Fruit fly (Drosophila melanogaster): ENCODE results near the gene CG5282.

CG5282 gene

dm6 chr3L:20387038-20387842, 38.6 kb downstream of the CG5282 start (continued):
- TF ChIP-seq hb (GFP tag; IDR thresholded peaks at IDR 0.05; ENCODE audit: partially characterized antibody) (no peak), Dip2 (GFP tag; IDR thresholded peaks at IDR 0.05) (no peak), Camta (GFP tag; optimal IDR thresholded peaks at IDR 0.05) (no peak), sd (tag; optimal IDR thresholded peaks at IDR 0.05) (peak; percentile 60), CG12769 (tag; optimal IDR thresholded peaks at IDR 0.05) (peak; percentile 3), tna (GFP tag; IDR thresholded peaks at IDR 0.05; ENCODE audit: partially characterized antibody) (no peak), exex (tag; optimal IDR thresholded peaks at IDR 0.05) (peak; percentile 77), Awh (GFP tag; IDR thresholded peaks at IDR 0.05) (no peak), CG10543 (GFP tag; optimal IDR thresholded peaks at IDR 0.05) (peak; percentile 80), Optix (GFP tag; IDR thresholded peaks at IDR 0.05) (no peak), E2f2 (GFP tag; IDR thresholded peaks at IDR 0.05) (0 out of 2 replicates have a peak, but pooled peaks have one; percentile 11), CG2875 (GFP tag; optimal IDR thresholded peaks at IDR 0.05) (no peak), NK7.1 (GFP tag; optimal IDR thresholded peaks at IDR 0.05) (no peak), Ada2b (GFP tag; IDR thresholded peaks at IDR 0.05) (no peak), otp (GFP tag; IDR thresholded peaks at IDR 0.05) (no peak), CG11398 (GFP tag; optimal IDR thresholded peaks at IDR 0.05) (no peak), CG32532 (GFP tag; IDR thresholded peaks at IDR 0.05) (no peak), CG16815 (GFP tag; optimal IDR thresholded peaks at IDR 0.05) (no peak), jumu (GFP tag; optimal IDR thresholded peaks at IDR 0.05) (no peak), sug (tag; optimal IDR thresholded peaks at IDR 0.05) (peak; percentile 95)

dm6 chr3L:20385969-20386370, 39.9 kb downstream of the CG5282 start:
- TF ChIP-seq chinmo (GFP tag; IDR thresholded peaks at IDR 0.05; ENCODE audit: partially characterized antibody) (peak; percentile 55; the same call in 1 of the 4 replicates), Bdp1 (GFP tag; optimal IDR thresholded peaks at IDR 0.05) (no peak), lab (GFP tag; optimal IDR thresholded peaks at IDR 0.05) (peak; percentile 38), unc-4 (GFP tag; IDR thresholded peaks at IDR 0.05; ENCODE audit: partially characterized antibody) (0 out of 2 replicates have a peak, but pooled peaks have one; percentile 19), Hmr (GFP tag; optimal IDR thresholded peaks at IDR 0.05) (peak; percentile 23), h (optimal IDR thresholded peaks at IDR 0.05) (no peak), Atf6 (GFP tag; IDR thresholded peaks at IDR 0.05) (0 out of 2 replicates have a peak, but pooled peaks have one; percentile 18), ranshi (GFP tag; IDR thresholded peaks at IDR 0.05) (0 out of 2 replicates have a peak, but pooled peaks have one; percentile 14), CG4282 (GFP tag; optimal IDR thresholded peaks at IDR 0.05) (no peak), kni (GFP tag; optimal IDR thresholded peaks at IDR 0.05) (no peak), ttk (GFP tag; IDR thresholded peaks at IDR 0.05) (0 out of 2 replicates have a peak, but pooled peaks have one; percentile 12), CG13894 (tag; optimal IDR thresholded peaks at IDR 0.05) (peak; percentile 45), ken (GFP tag; IDR thresholded peaks at IDR 0.05) (no peak), vvl (GFP tag; IDR thresholded peaks at IDR 0.05) (peak; percentile 74), CG2678 (tag; optimal IDR thresholded peaks at IDR 0.05) (peak; percentile 4), sob (GFP tag; IDR thresholded peaks at IDR 0.05) (peak; percentile 38; the same call in 1 of the 2 replicates), Adf1 (GFP tag; IDR thresholded peaks at IDR 0.05) (peak; percentile 84), run (tag; optimal IDR thresholded peaks at IDR 0.05) (no peak), Hr78 (GFP tag; optimal IDR thresholded peaks at IDR 0.05) (peak in 1 of 2 experiments; percentile 83), gem (tag; optimal IDR thresholded peaks at IDR 0.05) (no peak), CG5180 (GFP tag; optimal IDR thresholded peaks at IDR 0.05) (peak; percentile 89), Dref (GFP tag; IDR thresholded peaks at IDR 0.05) (0 out of 2 replicates have a peak, but pooled peaks have one; percentile 15), sens (GFP tag) (peak; percentile 65), CG10543 (GFP tag; optimal IDR thresholded peaks at IDR 0.05) (peak; percentile 77), CG15514 (GFP tag; optimal IDR thresholded peaks at IDR 0.05) (peak; percentile 14), mirr (GFP tag; optimal IDR thresholded peaks at IDR 0.05) (peak; percentile 24), HLHmδ (GFP tag; optimal IDR thresholded peaks at IDR 0.05) (no peak), Bteb2 (GFP tag; optimal IDR thresholded peaks at IDR 0.05) (no peak), CG10147 (GFP tag; optimal IDR thresholded peaks at IDR 0.05) (peak; percentile 17)

Measured in whole organism, embryonic.